Worm (Caenorhabditis elegans) whole organism, L3 larva: ENCODE results near the gene Y40B10B.1.

Experiments
- aly-2 ChIP-seq: fragments of 150-350 bp; optimal IDR thresholded peaks from 2 replicates; lab custom pipeline; 2014; ENCODE audit warnings: missing biosample characterization, missing genetic modification characterization
- nhr-237 ChIP-seq: fragments of 150-350 bp; optimal IDR thresholded peaks from 2 replicates; lab custom pipeline; 2014; ENCODE audit warnings: missing biosample characterization, missing genetic modification characterization
- nhr-76 ChIP-seq: fragments of 150-350 bp; sonication (generic microtip); optimal IDR thresholded peaks from 5 replicates; lab custom pipeline; 2014; ENCODE audit warnings: missing biosample characterization, missing genetic modification characterization

DNA sequence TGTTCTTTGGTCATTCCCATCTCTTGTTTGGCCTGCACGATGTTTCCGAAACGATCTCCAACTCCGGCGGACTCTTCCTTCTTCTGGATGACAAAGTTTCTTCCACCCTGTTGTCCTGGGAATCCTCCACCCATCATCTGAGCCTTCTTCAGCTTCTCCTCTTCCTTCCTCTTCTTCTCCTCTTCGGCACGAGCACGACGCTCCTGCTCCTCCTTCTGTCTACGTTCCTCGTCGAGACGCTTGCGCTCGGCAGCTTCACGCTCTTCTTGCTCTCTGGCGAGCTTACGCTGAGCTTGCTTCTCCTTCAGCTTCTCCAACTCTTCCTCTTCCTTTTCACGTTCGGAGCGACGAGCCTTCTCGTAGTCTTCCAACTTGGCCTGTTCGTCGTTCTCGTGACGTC is 30.0 kb upstream of the Y40B10B.1 start:
- TF ChIP-seq aly-2 (tag; lab: Kevin White, UChicago) (no peak), nhr-76 (tag; lab: Kevin White, UChicago) (no peak), nhr-237 (tag; lab: Kevin White, UChicago) (no peak)
